Worm (Caenorhabditis elegans): ENCODE results near the gene K09F6.10.
"Not testable (repeated sequence)": the region's sequence is repeated elsewhere in the genome, so short reads cannot be mapped to it uniquely, and the experiment has no call there.

DNA sequence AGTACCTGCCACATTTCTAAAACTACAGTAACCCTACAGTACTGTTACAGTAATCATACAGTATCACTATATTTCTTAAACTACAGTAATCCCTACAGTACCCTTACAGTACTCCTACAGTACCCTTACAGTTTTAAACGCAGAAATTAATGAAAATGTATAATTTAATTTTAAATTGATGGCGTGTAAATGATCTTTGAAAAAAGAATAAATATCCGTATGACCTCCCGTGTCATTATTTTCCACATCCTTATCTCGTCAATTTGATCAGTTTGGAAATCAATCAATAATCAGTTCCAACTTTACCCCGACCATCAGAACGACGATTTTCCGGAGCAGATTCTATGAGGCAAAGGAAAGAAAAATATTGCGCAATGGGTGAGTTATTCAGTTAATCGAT lies 33.8 kb downstream of the K09F6.10 start, which contains the start of gene K09F6.3:
- not testable (repeated sequence) for TF ChIP-seq nhr-76 (tag; optimal IDR thresholded peaks at IDR 0.05); aha-1 (tag; optimal IDR thresholded peaks at IDR 0.05); dpl-1 (GFP tag; optimal IDR thresholded peaks at IDR 0.05); snu-23 (GFP tag; optimal IDR thresholded peaks at IDR 0.05)

All from whole organism, L1 larva.